Worm (Caenorhabditis elegans) whole organism, young adult: ENCODE data around the gene sma-6.

Experiments
- D2030.7 ChIP-seq: fragments of 200-800 bp; sonication (Bioruptor generic); IDR thresholded peaks from 2 replicates; pipeline ENCODE4 v1.3.6; 2022; ENCODE audit warnings: missing genetic modification reagents, missing genetic modification characterization, missing compliant biosample characterization
- F23B12.7 ChIP-seq: sonication (generic microtip); optimal IDR thresholded peaks from 2 replicates; lab custom pipeline; 2017; ENCODE audit warnings: missing genetic modification characterization, mild to moderate bottlenecking, missing compliant biosample characterization, antibody characterized with exemption, moderate library complexity; ENCODE audit not compliant: insufficient read depth
- F33H1.4 ChIP-seq: fragments of 200-800 bp; sonication (Bioruptor generic); IDR thresholded peaks from 2 replicates; pipeline ENCODE4 v1.3.6; 2022; ENCODE audit warnings: missing genetic modification reagents, missing genetic modification characterization, missing compliant biosample characterization
- F49E8.2 ChIP-seq: sonication (generic microtip); optimal IDR thresholded peaks from 3 replicates; lab custom pipeline; 2017; ENCODE audit warnings: missing genetic modification characterization, mild to moderate bottlenecking, missing compliant biosample characterization, antibody characterized with exemption, moderate library complexity; ENCODE audit not compliant: insufficient read depth
- Y53F4B.3 ChIP-seq: fragments of 200-800 bp; sonication (Bioruptor generic); IDR thresholded peaks from 2 replicates; pipeline ENCODE4 v1.3.6; 2022; ENCODE audit warnings: missing genetic modification reagents, missing genetic modification characterization, missing compliant biosample characterization
- Y79H2A.3 ChIP-seq: fragments of 200-800 bp; sonication (Bioruptor generic); conservative IDR thresholded peaks from 2 replicates; pipeline ENCODE4 v1.3.6; 2022; ENCODE audit warnings: missing genetic modification reagents, missing genetic modification characterization, missing compliant biosample characterization
- Y95B8A.8 ChIP-seq: fragments of 200-800 bp; sonication (Bioruptor generic); IDR thresholded peaks from 2 replicates; pipeline ENCODE4 v1.3.6; 2022; ENCODE audit warnings: missing genetic modification reagents, missing genetic modification characterization, missing compliant biosample characterization
- ama-1 ChIP-seq, 3 experiments: fragments of 150-350 bp in 1 of 3; sonication (generic microtip) in 2 of 3; optimal IDR thresholded peaks; 2 replicates each; lab custom pipeline; 2014 to 2018; ENCODE audit warnings: missing biosample characterization in 2 of 3, missing genetic modification characterization in 2 of 3, missing genetic modification reagents in 2 of 3
- atf-7 ChIP-seq: sonication (generic microtip); optimal IDR thresholded peaks from 2 replicates; lab custom pipeline; 2017; ENCODE audit warnings: mild to moderate bottlenecking, missing genetic modification characterization, missing compliant biosample characterization
- attf-5 ChIP-seq: fragments of 200-800 bp; sonication (Bioruptor generic); optimal IDR thresholded peaks from 2 replicates; lab custom pipeline; 2018; ENCODE audit warnings: mild to moderate bottlenecking, missing genetic modification characterization, missing compliant biosample characterization
- attf-6 ChIP-seq: fragments of 200-800 bp; sonication (Bioruptor generic); IDR thresholded peaks from 2 replicates; pipeline ENCODE4 v1.3.6; 2022; ENCODE audit warnings: missing genetic modification reagents, missing genetic modification characterization, missing compliant biosample characterization
- cebp-1 ChIP-seq, 2 experiments: fragments of 200-800 bp in 1 of 2; sonication (Bioruptor generic) in 1 of 2; sonication (generic microtip) in 1 of 2; IDR thresholded peaks in 1 of 2; optimal IDR thresholded peaks in 1 of 2; 2 replicates each; pipeline versions ENCODE4 v1.3.6 to Lab custom; 2017 to 2022; ENCODE audit warnings: missing compliant biosample characterization in 2 of 2, missing genetic modification characterization in 2 of 2, mild to moderate bottlenecking in 1 of 2, missing genetic modification reagents in 1 of 2, moderate library complexity in 1 of 2
- ceh-100 ChIP-seq: fragments of 200-800 bp; sonication (Bioruptor generic); IDR thresholded peaks from 2 replicates; pipeline ENCODE4 v1.3.6; 2022; ENCODE audit warnings: missing genetic modification reagents, missing genetic modification characterization, missing compliant biosample characterization
- ceh-91 ChIP-seq: fragments of 200-800 bp; sonication (Bioruptor generic); IDR thresholded peaks from 2 replicates; pipeline ENCODE4 v1.3.6; 2022; ENCODE audit warnings: missing genetic modification reagents, missing genetic modification characterization, missing compliant biosample characterization
- dox-1 ChIP-seq: fragments of 200-800 bp; sonication (Bioruptor generic); IDR thresholded peaks from 2 replicates; pipeline ENCODE4 v1.3.6; 2022; ENCODE audit warnings: missing genetic modification reagents, missing genetic modification characterization, missing compliant biosample characterization
- dpff-1 ChIP-seq: sonication (generic microtip); optimal IDR thresholded peaks from 2 replicates; lab custom pipeline; 2017; ENCODE audit warnings: mild to moderate bottlenecking, missing genetic modification characterization, missing compliant biosample characterization
- efl-1 ChIP-seq: fragments of 150-350 bp; optimal IDR thresholded peaks from 2 replicates; lab custom pipeline; 2014; ENCODE audit warnings: missing biosample characterization, missing genetic modification reagents, missing genetic modification characterization
- ekl-4 ChIP-seq: fragments of 200-800 bp; sonication (Bioruptor generic); IDR thresholded peaks from 2 replicates; pipeline ENCODE4 v1.3.6; 2022; ENCODE audit warnings: missing genetic modification reagents, missing genetic modification characterization, missing compliant biosample characterization
- ets-4 ChIP-seq: fragments of 200-800 bp; sonication (Bioruptor generic); optimal IDR thresholded peaks from 2 replicates; lab custom pipeline; 2018; ENCODE audit warnings: mild to moderate bottlenecking, missing genetic modification characterization, missing compliant biosample characterization
- him-1 ChIP-seq: sonication (generic microtip); optimal IDR thresholded peaks from 2 replicates; lab custom pipeline; 2016; ENCODE audit warnings: missing genotype, missing genetic modification reagents, missing genetic modification characterization, missing compliant biosample characterization
- hmg-1.2 ChIP-seq: fragments of 200-800 bp; sonication (Bioruptor generic); IDR thresholded peaks from 2 replicates; pipeline ENCODE4 v1.3.6; 2022; ENCODE audit warnings: missing genetic modification reagents, missing genetic modification characterization, missing compliant biosample characterization
- hsf-1 ChIP-seq: fragments of 200-800 bp; sonication (Bioruptor generic); IDR thresholded peaks from 2 replicates; pipeline ENCODE4 v1.3.6; 2022; ENCODE audit warnings: missing genetic modification reagents, missing genetic modification characterization, missing compliant biosample characterization
- lin-35 ChIP-seq, 3 experiments: fragments of 150-350 bp in 2 of 3; sonication (generic microtip) in 1 of 3; optimal IDR thresholded peaks; 2 replicates each; lab custom pipeline; 2014 to 2018; ENCODE audit warnings: missing biosample characterization in 3 of 3, missing genetic modification characterization in 3 of 3, missing genetic modification reagents in 3 of 3
- lin-40 ChIP-seq: sonication (generic microtip); optimal IDR thresholded peaks from 2 replicates; lab custom pipeline; 2016; ENCODE audit warnings: missing genetic modification characterization, mild to moderate bottlenecking, missing compliant biosample characterization, missing genotype, missing genetic modification reagents
- lin-54 ChIP-seq: fragments of 200-800 bp; sonication (Bioruptor generic); optimal IDR thresholded peaks from 2 replicates; lab custom pipeline; 2018; ENCODE audit warnings: mild to moderate bottlenecking, missing genetic modification characterization, missing compliant biosample characterization
- lir-1 ChIP-seq: fragments of 200-800 bp; sonication (Bioruptor generic); conservative IDR thresholded peaks from 2 replicates; pipeline ENCODE4 v1.3.6; 2022; ENCODE audit warnings: missing genetic modification reagents, missing genetic modification characterization, missing compliant biosample characterization
- lsl-1 ChIP-seq: fragments of 200-800 bp; sonication (Bioruptor generic); optimal IDR thresholded peaks from 2 replicates; lab custom pipeline; 2018; ENCODE audit warnings: mild to moderate bottlenecking, missing genetic modification characterization, moderate library complexity, missing compliant biosample characterization
- madf-3 ChIP-seq: fragments of 200-800 bp; sonication (Bioruptor generic); IDR thresholded peaks from 2 replicates; pipeline ENCODE4 v1.3.6; 2022; ENCODE audit warnings: missing genetic modification reagents, missing genetic modification characterization, missing compliant biosample characterization
- madf-8 ChIP-seq: fragments of 200-800 bp; sonication (Bioruptor generic); conservative IDR thresholded peaks from 2 replicates; pipeline ENCODE4 v1.3.6; 2022; ENCODE audit warnings: missing genetic modification reagents, missing genetic modification characterization, missing compliant biosample characterization
- mcd-1 ChIP-seq: fragments of 200-800 bp; sonication (Bioruptor generic); IDR thresholded peaks from 2 replicates; pipeline ENCODE4 v1.3.6; 2022; ENCODE audit warnings: missing genetic modification reagents, missing genetic modification characterization, missing compliant biosample characterization
- mel-28 ChIP-seq: sonication (generic microtip); optimal IDR thresholded peaks from 2 replicates; lab custom pipeline; 2016; ENCODE audit warnings: borderline replicate concordance, mild to moderate bottlenecking, missing genetic modification characterization, missing compliant biosample characterization
- mes-4 ChIP-seq: sonication (generic microtip); optimal IDR thresholded peaks from 2 replicates; lab custom pipeline; 2016; ENCODE audit warnings: missing genotype, missing genetic modification characterization, missing compliant biosample characterization
- mxl-1 ChIP-seq: sonication (generic microtip); optimal IDR thresholded peaks from 2 replicates; lab custom pipeline; 2016; ENCODE audit warnings: missing genetic modification characterization, missing compliant biosample characterization
- nfyb-1 ChIP-seq: fragments of 200-800 bp; sonication (Bioruptor generic); IDR thresholded peaks from 2 replicates; pipeline ENCODE4 v1.3.6; 2022; ENCODE audit warnings: missing genetic modification reagents, missing genetic modification characterization, missing compliant biosample characterization
- pha-4 ChIP-seq: fragments of 150-350 bp; sonication (generic microtip); optimal IDR thresholded peaks from 2 replicates; lab custom pipeline; 2014; ENCODE audit warnings: missing biosample characterization, missing genetic modification reagents, missing genetic modification characterization
- snpc-1.1 ChIP-seq: sonication (generic microtip); optimal IDR thresholded peaks from 2 replicates; lab custom pipeline; 2017; ENCODE audit warnings: missing genetic modification characterization, mild to moderate bottlenecking, missing compliant biosample characterization, antibody characterized with exemption, moderate library complexity, missing genotype, missing genetic modification reagents; ENCODE audit not compliant: insufficient read depth
- snpc-3.4 ChIP-seq: sonication (generic microtip); optimal IDR thresholded peaks from 2 replicates; lab custom pipeline; 2017; ENCODE audit warnings: missing genetic modification characterization, mild to moderate bottlenecking, missing compliant biosample characterization, antibody characterized with exemption, moderate library complexity, missing genotype, missing genetic modification reagents
- snpc-4 ChIP-seq, 5 experiments: fragments of 150-350 bp in 1 of 5; sonication (generic microtip) in 4 of 5; optimal IDR thresholded peaks; 2 replicates each; lab custom pipeline; 2014 to 2018; ENCODE audit warnings: missing genetic modification characterization in 5 of 5, missing biosample characterization in 3 of 5, antibody characterized with exemption in 2 of 5, mild to moderate bottlenecking in 2 of 5, missing compliant biosample characterization in 2 of 5, missing genotype in 2 of 5, moderate library complexity in 2 of 5, missing genetic modification reagents in 1 of 5
- tbp1 ChIP-seq: fragments of 200-800 bp; sonication (Bioruptor generic); optimal IDR thresholded peaks from 2 replicates; lab custom pipeline; 2018; ENCODE audit warnings: mild to moderate bottlenecking, missing genetic modification characterization, missing compliant biosample characterization
- tlf-1 ChIP-seq: fragments of 200-800 bp; sonication (Bioruptor generic); optimal IDR thresholded peaks from 2 replicates; lab custom pipeline; 2018; ENCODE audit warnings: mild to moderate bottlenecking, missing genetic modification characterization, missing compliant biosample characterization
- xnd-1 ChIP-seq: sonication (generic microtip); optimal IDR thresholded peaks from 2 replicates; lab custom pipeline; 2016; ENCODE audit warnings: missing genotype, missing genetic modification reagents, missing genetic modification characterization, missing compliant biosample characterization
- ztf-18 ChIP-seq: sonication (generic microtip); optimal IDR thresholded peaks from 2 replicates; lab custom pipeline; 2016; ENCODE audit warnings: missing genotype, mild to moderate bottlenecking, missing genetic modification characterization, missing compliant biosample characterization

Gene sma-6

DNA sequence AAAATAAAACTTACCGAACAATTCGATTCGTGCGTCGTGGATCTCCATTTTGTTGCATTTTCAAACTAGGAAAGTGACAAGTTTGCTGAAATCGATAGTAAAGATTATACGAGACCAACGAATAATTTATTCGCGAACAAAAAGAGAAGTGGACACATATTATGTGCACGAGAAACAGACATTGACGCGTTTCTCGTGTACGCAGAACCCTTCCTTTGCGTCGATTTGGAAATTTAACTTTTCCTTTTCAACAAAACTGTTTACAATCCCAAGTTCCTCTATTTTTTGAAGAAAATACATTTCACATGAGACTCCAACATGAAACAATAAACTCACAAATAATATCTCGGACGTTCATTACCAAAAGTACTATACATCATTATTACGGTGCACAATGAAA lies 36.5 kb downstream of the sma-6 start, which contains the start of gene K10B2.4 (continued):
- no peak for TF ChIP-seq cebp-1 (GFP tag; IDR thresholded peaks at IDR 0.05; lab: Robert Waterston, UW)
- peak; percentile 47 for TF ChIP-seq cebp-1 (tag; optimal IDR thresholded peaks at IDR 0.05; lab: Kevin White, UChicago)
- TF ChIP-seq ceh-91 (GFP tag; lab: Robert Waterston, UW): no peak
- 0 out of 2 replicates have a peak, but pooled peaks have one; percentile 27 for TF ChIP-seq hmg-1.2 (GFP tag; lab: Robert Waterston, UW)
- peak; percentile 43 for TF ChIP-seq tlf-1 (GFP tag; lab: Kevin White, UChicago)
- TF ChIP-seq F49E8.2 (tag; lab: Kevin White, UChicago): peak; percentile 43
- TF ChIP-seq attf-5: peak; percentile 72
- peak; percentile 24 for TF ChIP-seq atf-7 (tag; lab: Kevin White, UChicago)
- TF ChIP-seq hsf-1 (GFP tag; lab: Robert Waterston, UW): 0 out of 2 replicates have a peak, but pooled peaks have one; percentile 35
- TF ChIP-seq ekl-4 (GFP tag; lab: Robert Waterston, UW): peak; percentile 73
- TF ChIP-seq ama-1 (optimal IDR thresholded peaks at IDR 0.05; lab: Kevin White, UChicago): no peak
- peak in 1 of 2 experiments; percentile 38 for TF ChIP-seq ama-1 (GFP tag; optimal IDR thresholded peaks at IDR 0.05; lab: Kevin White, UChicago)

DNA sequence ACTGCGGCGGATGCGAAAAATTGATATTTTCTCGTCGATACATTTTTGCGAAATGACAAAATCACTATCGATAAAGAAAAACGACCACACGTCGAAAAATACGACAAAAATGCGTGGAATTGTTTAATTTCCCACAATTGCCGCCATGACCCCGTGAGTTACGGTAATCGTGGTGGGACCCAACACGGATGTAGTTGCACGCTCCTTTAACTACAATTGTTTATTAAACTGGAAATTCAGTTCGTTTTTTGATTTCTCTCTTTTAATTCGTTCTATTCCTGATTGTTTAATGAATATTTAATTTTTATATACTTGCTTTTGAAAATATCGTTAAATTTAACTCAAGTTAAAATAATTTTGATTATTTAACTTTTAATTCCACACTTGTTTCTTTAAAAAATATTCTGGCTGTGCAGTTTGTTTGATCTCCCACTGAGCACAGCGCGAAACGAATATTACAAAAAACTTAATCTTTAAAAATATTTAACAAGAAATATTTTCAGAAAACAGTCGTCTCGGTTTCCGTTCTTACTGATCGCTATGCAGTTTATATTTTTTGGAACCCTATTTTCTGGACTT lies 41.0 kb downstream of the sma-6 start, which contains the start of the genes ani-2 and clec-88:
TSS of gene ani-2 (minus strand) at position 131 of the 579 bp plus-strand sequence.
TSS of gene clec-88 (plus strand) at position 486 of the 579 bp plus-strand sequence.
- TF ChIP-seq Y53F4B.3 (GFP tag; lab: Robert Waterston, UW): peak; percentile 16; the same call in 1 of the 2 replicates
- peak; percentile 89 for TF ChIP-seq madf-8 (GFP tag; lab: Robert Waterston, UW)
- TF ChIP-seq mxl-1 (tag; lab: Kevin White, UChicago): no peak
- peak; percentile 34; the same call in 1 of the 2 replicates for TF ChIP-seq mcd-1 (GFP tag; lab: Robert Waterston, UW)
- peak in 1 of 3 experiments; percentile 29 for TF ChIP-seq lin-35 (GFP tag; optimal IDR thresholded peaks at IDR 0.05; lab: Kevin White, UChicago)
- TF ChIP-seq snpc-4 (GFP tag; optimal IDR thresholded peaks at IDR 0.05; lab: Kevin White, UChicago): no peak
- TF ChIP-seq snpc-4 (tag; optimal IDR thresholded peaks at IDR 0.05; lab: Kevin White, UChicago): peak in 1 of 4 experiments; percentile 17
- 0 out of 2 replicates have a peak, but pooled peaks have one; percentile 8 for TF ChIP-seq Y95B8A.8
- TF ChIP-seq madf-3 (GFP tag; lab: Robert Waterston, UW): 0 out of 2 replicates have a peak, but pooled peaks have one; percentile 23
- no peak for TF ChIP-seq Y79H2A.3 (GFP tag; lab: Robert Waterston, UW)
- no peak for TF ChIP-seq ceh-100 (GFP tag; lab: Robert Waterston, UW)
- TF ChIP-seq lin-40 (tag; lab: Kevin White, UChicago): no peak
- TF ChIP-seq F33H1.4 (GFP tag; lab: Robert Waterston, UW): peak; percentile 96
- TF ChIP-seq F23B12.7: peak; percentile 73
- peak; percentile 49 for TF ChIP-seq lin-54
- peak; percentile 20 for TF ChIP-seq tlf-1 (GFP tag; lab: Kevin White, UChicago)
- peak; percentile 84 for TF ChIP-seq D2030.7 (GFP tag; lab: Robert Waterston, UW)
- TF ChIP-seq snpc-1.1 (tag; lab: Kevin White, UChicago): peak; percentile 0
- TF ChIP-seq dox-1 (GFP tag; lab: Robert Waterston, UW): peak; percentile 63; the same call in 1 of the 2 replicates
- TF ChIP-seq dpff-1 (tag; lab: Kevin White, UChicago): no peak
- peak; percentile 98 for TF ChIP-seq lsl-1 (GFP tag; lab: Kevin White, UChicago)
- no peak for TF ChIP-seq pha-4
- peak; percentile 52 for TF ChIP-seq snpc-3.4 (tag; lab: Kevin White, UChicago)
- no peak for TF ChIP-seq attf-6 (GFP tag; lab: Robert Waterston, UW)
- 0 out of 2 replicates have a peak, but pooled peaks have one; percentile 45 for TF ChIP-seq hsf-1 (GFP tag; lab: Robert Waterston, UW)
- peak; percentile 90 for TF ChIP-seq xnd-1 (tag; lab: Kevin White, UChicago)
- TF ChIP-seq ets-4: no peak
- peak; percentile 9 for TF ChIP-seq ztf-18 (tag; lab: Kevin White, UChicago)
- peak; percentile 28; the same call in 1 of the 2 replicates for TF ChIP-seq lir-1 (GFP tag; lab: Robert Waterston, UW)
- peak; percentile 34 for TF ChIP-seq him-1
- no peak for TF ChIP-seq nfyb-1 (GFP tag; lab: Robert Waterston, UW)
- TF ChIP-seq mel-28 (tag; lab: Kevin White, UChicago): no peak
- peak; percentile 31 for TF ChIP-seq tbp1
- TF ChIP-seq cebp-1 (GFP tag; IDR thresholded peaks at IDR 0.05; lab: Robert Waterston, UW): no peak
- TF ChIP-seq cebp-1 (tag; optimal IDR thresholded peaks at IDR 0.05; lab: Kevin White, UChicago): no peak
- peak; percentile 96 for TF ChIP-seq efl-1 (GFP tag; lab: Kevin White, UChicago)
- peak; percentile 85 for TF ChIP-seq ceh-91 (GFP tag; lab: Robert Waterston, UW)
- no peak for TF ChIP-seq mes-4 (tag; lab: Kevin White, UChicago)
